Fruit fly (Drosophila melanogaster) whole organism, wandering third instar larva: ENCODE measurements around the gene Gr93b.

Source experiments
- Abd-B ChIP-seq: fragments of >200 bp; optimal IDR thresholded peaks from 2 replicates; lab custom pipeline; 2017; ENCODE audit warnings: missing biosample characterization, missing genetic modification characterization
- CG32264 ChIP-seq: fragments of 200-800 bp; sonication (Bioruptor generic); optimal IDR thresholded peaks from 2 replicates; lab custom pipeline; 2016; ENCODE audit warnings: missing biosample characterization, missing genetic modification characterization
- CrebA ChIP-seq: fragments of 200-800 bp; sonication (Bioruptor generic); optimal IDR thresholded peaks from 2 replicates; lab custom pipeline; 2016; ENCODE audit warnings: missing biosample characterization, mild to moderate bottlenecking, missing genetic modification characterization, borderline replicate concordance
- Dif ChIP-seq: fragments of 200-275, 200-300 bp; sonication (Bioruptor generic); optimal IDR thresholded peaks from 2 replicates; lab custom pipeline; 2018; ENCODE audit warnings: missing biosample characterization, missing genetic modification characterization; ENCODE audit not compliant: partially characterized antibody
- GATAd ChIP-seq: sonication (Bioruptor generic); optimal IDR thresholded peaks from 2 replicates; lab custom pipeline; 2016; ENCODE audit warnings: missing biosample characterization, missing genetic modification characterization
- Hnf4 ChIP-seq: fragments of 200-800 bp; sonication (Bioruptor generic); optimal IDR thresholded peaks from 2 replicates; lab custom pipeline; 2016; ENCODE audit warnings: missing biosample characterization, mild to moderate bottlenecking, missing genetic modification characterization
- Hr83 ChIP-seq: fragments of 200-300 bp; sonication (Bioruptor generic); optimal IDR thresholded peaks from 2 replicates; lab custom pipeline; 2016; ENCODE audit warnings: missing biosample characterization, mild to moderate bottlenecking, missing genetic modification characterization, moderate library complexity; ENCODE audit not compliant: poor library complexity, severe bottlenecking
- Jra ChIP-seq: sonication (Bioruptor generic); optimal IDR thresholded peaks from 2 replicates; lab custom pipeline; 2016; ENCODE audit warnings: missing biosample characterization, missing genetic modification characterization
- Mio ChIP-seq: sonication (Bioruptor generic); optimal IDR thresholded peaks from 2 replicates; lab custom pipeline; 2016; ENCODE audit warnings: missing biosample characterization, missing genetic modification characterization
- Myc ChIP-seq: fragments of >200 bp; optimal IDR thresholded peaks from 2 replicates; lab custom pipeline; 2017
- N ChIP-seq: fragments of >200 bp; optimal IDR thresholded peaks from 2 replicates; lab custom pipeline; 2018; ENCODE audit warnings: missing biosample characterization, missing external identifiers, missing genetic modification characterization
- OdsH ChIP-seq: fragments of 200-800 bp; sonication (Bioruptor generic); optimal IDR thresholded peaks from 2 replicates; lab custom pipeline; 2016; ENCODE audit warnings: missing biosample characterization, mild to moderate bottlenecking, missing genetic modification characterization
- Rel ChIP-seq, 2 experiments: fragments of 200-800 bp; sonication (Bioruptor generic) in 1 of 2; optimal IDR thresholded peaks; 2 replicates in 1 of 2; 3 replicates in 1 of 2; lab custom pipeline; 2016 to 2019; ENCODE audit warnings: mild to moderate bottlenecking in 2 of 2, missing biosample characterization in 2 of 2, missing genetic modification characterization in 2 of 2, moderate library complexity in 1 of 2
- Sp1 ChIP-seq: fragments of 200-800 bp; sonication (Bioruptor generic); optimal IDR thresholded peaks from 3 replicates; lab custom pipeline; 2019; ENCODE audit warnings: missing biosample characterization, mild to moderate bottlenecking, missing genetic modification characterization, moderate library complexity
- Vsx2 ChIP-seq: fragments of 200-300, 225-300 bp; sonication (Bioruptor generic); optimal IDR thresholded peaks from 2 replicates; lab custom pipeline; 2018; ENCODE audit warnings: missing biosample characterization, missing genetic modification characterization; ENCODE audit not compliant: partially characterized antibody
- br ChIP-seq: fragments of 200-800 bp; sonication (Bioruptor generic); optimal IDR thresholded peaks from 2 replicates; lab custom pipeline; 2016; ENCODE audit warnings: missing biosample characterization, missing genetic modification characterization
- brk ChIP-seq: fragments of 200-800 bp; sonication (Bioruptor generic); optimal IDR thresholded peaks from 2 replicates; lab custom pipeline; 2016; ENCODE audit warnings: missing biosample characterization, mild to moderate bottlenecking, missing genetic modification characterization
- dl ChIP-seq, 2 experiments: fragments of 175-275, 200-275 bp in 1 of 2; fragments of 200-275 bp in 1 of 2; sonication (Bioruptor generic); optimal IDR thresholded peaks; lab custom pipeline; 2018; ENCODE audit warnings: mild to moderate bottlenecking in 2 of 2, missing biosample characterization in 2 of 2, missing genetic modification characterization in 2 of 2, moderate library complexity in 2 of 2; ENCODE audit not compliant: partially characterized antibody in 2 of 2, insufficient read depth in 1 of 2
- dmrt93B ChIP-seq: fragments of 200-800 bp; sonication (Bioruptor generic); optimal IDR thresholded peaks from 2 replicates; lab custom pipeline; 2018; ENCODE audit warnings: missing biosample characterization, mild to moderate bottlenecking, missing genetic modification characterization
- dsf ChIP-seq: sonication (Bioruptor generic); optimal IDR thresholded peaks from 2 replicates; lab custom pipeline; 2016; ENCODE audit warnings: missing biosample characterization, missing genetic modification characterization, borderline replicate concordance
- ey ChIP-seq: fragments of 200-800 bp; sonication (Bioruptor generic); optimal IDR thresholded peaks from 2 replicates; lab custom pipeline; 2016; ENCODE audit warnings: missing biosample characterization, missing genetic modification characterization
- foxo ChIP-seq, 2 experiments: fragments of 200-800 bp; sonication (Bioruptor generic); optimal IDR thresholded peaks; 2 replicates in 1 of 2; 3 replicates in 1 of 2; lab custom pipeline; 2016 to 2017; ENCODE audit warnings: missing biosample characterization in 2 of 2, missing genetic modification characterization in 2 of 2
- fru ChIP-seq: fragments of 200-800 bp; sonication (Bioruptor generic); optimal IDR thresholded peaks from 3 replicates; lab custom pipeline; 2016; ENCODE audit warnings: missing biosample characterization, mild to moderate bottlenecking, missing genetic modification characterization
- h ChIP-seq: fragments of 200-800 bp; sonication (Bioruptor generic); optimal IDR thresholded peaks from 3 replicates; lab custom pipeline; 2016; ENCODE audit warnings: missing biosample characterization, mild to moderate bottlenecking, missing genetic modification characterization
- jim ChIP-seq: fragments of 175-275, 200-325 bp; sonication (Bioruptor generic); optimal IDR thresholded peaks from 2 replicates; lab custom pipeline; 2016; ENCODE audit warnings: missing biosample characterization, mild to moderate bottlenecking, missing genetic modification characterization
- lola ChIP-seq: fragments of >200 bp; optimal IDR thresholded peaks from 2 replicates; lab custom pipeline; 2017; ENCODE audit warnings: missing biosample characterization, missing genetic modification characterization
- pan ChIP-seq: fragments of >200 bp; optimal IDR thresholded peaks from 2 replicates; lab custom pipeline; 2017
- psq ChIP-seq: fragments of 200-800 bp; sonication (Bioruptor generic); optimal IDR thresholded peaks from 3 replicates; lab custom pipeline; 2017; ENCODE audit warnings: missing biosample characterization, mild to moderate bottlenecking, missing genetic modification characterization, moderate library complexity
- rgr ChIP-seq: fragments of 200-800 bp; sonication (Bioruptor generic); optimal IDR thresholded peaks from 3 replicates; lab custom pipeline; 2016; ENCODE audit warnings: missing biosample characterization, mild to moderate bottlenecking, missing genetic modification characterization
- sage ChIP-seq: fragments of 200-800 bp; sonication (Bioruptor generic); optimal IDR thresholded peaks from 2 replicates; lab custom pipeline; 2016; ENCODE audit warnings: missing biosample characterization, mild to moderate bottlenecking, missing genetic modification characterization
- tai ChIP-seq: sonication (Bioruptor generic); optimal IDR thresholded peaks from 2 replicates; lab custom pipeline; 2016; ENCODE audit warnings: missing biosample characterization, missing genetic modification characterization
- usp ChIP-seq: fragments of >200 bp; optimal IDR thresholded peaks from 2 replicates; lab custom pipeline; 2017; ENCODE audit warnings: missing biosample characterization, missing genetic modification characterization
- woc ChIP-seq: sonication (Bioruptor generic); optimal IDR thresholded peaks from 2 replicates; lab custom pipeline; 2016; ENCODE audit warnings: missing biosample characterization, mild to moderate bottlenecking, missing genetic modification characterization

Gene Gr93b

DNA sequence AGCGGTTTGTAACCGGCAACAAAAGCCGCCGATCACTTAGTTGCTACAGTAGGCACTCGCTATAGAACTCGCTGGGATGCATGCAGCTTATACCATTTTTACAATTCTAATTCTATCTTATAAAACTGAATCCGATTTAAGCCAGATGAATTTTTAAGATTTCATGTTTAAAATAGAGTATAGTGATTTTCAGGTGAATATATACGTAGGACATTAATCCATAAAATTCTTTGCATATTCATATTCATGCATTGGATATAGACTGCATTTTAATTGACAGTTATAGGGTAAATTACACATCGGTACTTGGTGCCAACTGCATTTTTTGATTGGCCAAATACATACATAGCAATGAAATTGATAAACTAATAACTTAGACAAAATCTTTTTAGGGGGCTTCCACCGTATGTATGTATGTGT lies 44.0 kb upstream of the Gr93b start (continued):
- TF ChIP-seq dsf = no peak
- peak; percentile 16 for TF ChIP-seq rgr (GFP tag; lab: Kevin White, UChicago)
- no peak for TF ChIP-seq N (GFP tag; lab: Kevin White, UChicago)
- TF ChIP-seq fru = peak; percentile 56
- no peak for TF ChIP-seq Rel (GFP tag; optimal IDR thresholded peaks at IDR 0.05; lab: Kevin White, UChicago)
- no peak for TF ChIP-seq Rel (tag; optimal IDR thresholded peaks at IDR 0.05; lab: Kevin White, UChicago)

dm6 chr3R:21886861-21887587 lies 43.5 kb upstream of the Gr93b start, which contains the start of the genes CG6678 and dnd:
Gene CG6678, plus strand, starts transcription at chr3R:21887029.
Gene dnd, minus strand, starts transcription at chr3R:21887355.
- TF ChIP-seq Hnf4 (GFP tag; lab: Kevin White, UChicago) (peak; percentile 24), GATAd (GFP tag; lab: Kevin White, UChicago) (no peak), Vsx2 (GFP tag; lab: Kevin White, UChicago) (peak; percentile 80)

dm6 chr3R:21885450-21885849 lies 41.9 kb upstream of the Gr93b start, which contains the start of gene CG17819:
Gene CG17819, minus strand, starts transcription at chr3R:21885550.
- TF ChIP-seq dl (GFP tag; optimal IDR thresholded peaks at IDR 0.05; lab: Kevin White, UChicago; ENCODE audit: insufficient read depth in 1 of 2, partially characterized antibody in 2 of 2) = no peak
- TF ChIP-seq Dif (GFP tag; lab: Kevin White, UChicago) = no peak
- no peak for TF ChIP-seq lola (GFP tag; lab: Kevin White, UChicago)
- TF ChIP-seq woc (GFP tag; lab: Kevin White, UChicago) = no peak
- no peak for TF ChIP-seq Abd-B (GFP tag; lab: Kevin White, UChicago)
- TF ChIP-seq dmrt93B = no peak
- no peak for TF ChIP-seq CG32264
- TF ChIP-seq OdsH = no peak
- no peak for TF ChIP-seq Mio (GFP tag; lab: Kevin White, UChicago)
- TF ChIP-seq Sp1 (GFP tag; lab: Kevin White, UChicago) = no peak
- TF ChIP-seq psq (GFP tag; lab: Kevin White, UChicago) = no peak
- TF ChIP-seq foxo (GFP tag; optimal IDR thresholded peaks at IDR 0.05; lab: Kevin White, UChicago) = no peak
- no peak for TF ChIP-seq brk (GFP tag; lab: Kevin White, UChicago)
- no peak for TF ChIP-seq pan (lab: Kevin White, UChicago)
- no peak for TF ChIP-seq CrebA (GFP tag; lab: Kevin White, UChicago)
- no peak for TF ChIP-seq Hr83

DNA sequence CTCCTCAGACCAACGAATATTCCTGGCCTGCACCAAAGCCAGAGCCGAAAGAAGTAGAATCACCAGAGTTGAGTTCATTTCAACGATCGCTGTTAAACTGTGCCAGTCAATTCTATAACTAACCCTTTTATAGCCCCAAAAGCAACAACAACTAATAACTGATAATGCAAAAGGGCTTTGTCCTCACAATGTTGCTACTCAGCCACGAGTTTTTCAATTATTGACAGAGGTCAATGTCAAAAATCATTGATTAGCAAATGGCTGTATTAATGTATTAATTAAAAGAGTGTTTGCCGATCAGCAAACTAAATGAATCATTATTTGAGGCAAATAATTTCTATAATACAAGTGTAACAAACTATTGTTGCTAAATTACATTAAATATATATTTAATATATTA lies 40.8 kb upstream of the Gr93b start, which contains the start of gene fit:
TSS of gene fit (minus strand) at position 101 of the 400 bp plus-strand sequence.
- no peak for TF ChIP-seq pan (lab: Kevin White, UChicago)
- TF ChIP-seq GATAd (GFP tag; lab: Kevin White, UChicago) = no peak

DNA sequence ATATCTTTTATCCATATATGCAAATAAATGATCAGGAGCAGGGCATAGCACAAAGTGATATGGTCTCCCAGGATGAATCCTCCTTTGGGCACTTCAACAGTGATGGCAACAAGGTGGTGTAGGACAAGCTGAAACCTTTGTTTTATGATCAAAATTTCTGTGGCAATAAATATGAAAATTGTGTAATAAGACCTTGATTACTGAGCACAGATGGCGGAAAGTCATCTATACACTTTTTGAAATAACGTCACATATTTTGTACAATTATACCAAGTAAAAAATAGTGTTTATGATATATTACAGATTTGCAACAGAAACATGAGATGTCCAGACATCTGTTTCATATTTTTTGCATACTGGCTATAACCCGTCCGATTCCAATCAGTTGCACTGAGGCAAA lies 36.9 kb upstream of the Gr93b start, which contains the start of gene CG31465:
TSS of gene CG31465 (plus strand) at position 301 of the 400 bp plus-strand sequence.
- TF ChIP-seq ey (GFP tag; lab: Kevin White, UChicago) = no peak
- no peak for TF ChIP-seq br (GFP tag; lab: Kevin White, UChicago)
- TF ChIP-seq foxo (GFP tag; optimal IDR thresholded peaks at IDR 0.05; lab: Kevin White, UChicago) = no peak
- no peak for TF ChIP-seq Myc (lab: Kevin White, UChicago)
- TF ChIP-seq usp (GFP tag; lab: Kevin White, UChicago) = no peak
- no peak for TF ChIP-seq sage
- no peak for TF ChIP-seq dsf
- no peak for TF ChIP-seq woc (GFP tag; lab: Kevin White, UChicago)
- TF ChIP-seq rgr (GFP tag; lab: Kevin White, UChicago) = no peak
- TF ChIP-seq h (GFP tag; lab: Kevin White, UChicago) = no peak
- no peak for TF ChIP-seq pan (lab: Kevin White, UChicago)
- no peak for TF ChIP-seq Jra (GFP tag; lab: Kevin White, UChicago)
- TF ChIP-seq tai = no peak
- no peak for TF ChIP-seq jim (GFP tag; lab: Kevin White, UChicago)
- TF ChIP-seq dl (GFP tag; optimal IDR thresholded peaks at IDR 0.05; lab: Kevin White, UChicago; ENCODE audit: insufficient read depth in 1 of 2, partially characterized antibody in 2 of 2) = no peak
- TF ChIP-seq fru = no peak
- TF ChIP-seq, all 38 proteins: peak for 0
